Fruit fly (Drosophila melanogaster) whole organism, adult: ENCODE measurements around the gene cdm.

Experiments
- CG11617 ChIP-seq: fragments of 200-800 bp; sonication (Bioruptor generic); optimal IDR thresholded peaks from 2 replicates; lab custom pipeline; 2017; ENCODE audit warnings: mild to moderate bottlenecking, missing biosample characterization, missing genetic modification reagents, missing genetic modification characterization
- CG12768 ChIP-seq: fragments of 200-800 bp; sonication (Bioruptor generic); optimal IDR thresholded peaks from 2 replicates; lab custom pipeline; 2017; ENCODE audit warnings: missing biosample characterization, missing genetic modification characterization, mild to moderate bottlenecking, moderate library complexity, missing genetic modification reagents
- CG14711 ChIP-seq: fragments of 200-800 bp; sonication (Bioruptor generic); optimal IDR thresholded peaks from 2 replicates; lab custom pipeline; 2018; ENCODE audit warnings: missing biosample characterization, mild to moderate bottlenecking, missing genetic modification characterization, moderate library complexity
- CG1620 ChIP-seq: fragments of 200-800 bp; sonication (Bioruptor generic); optimal IDR thresholded peaks from 2 replicates; lab custom pipeline; 2016; ENCODE audit warnings: missing biosample characterization, missing genetic modification characterization
- CG33017 ChIP-seq: fragments of 200-800 bp; sonication (Bioruptor generic); optimal IDR thresholded peaks from 2 replicates; lab custom pipeline; 2018; ENCODE audit warnings: missing biosample characterization, mild to moderate bottlenecking, missing genetic modification characterization, moderate library complexity
- CG5204 ChIP-seq: fragments of 200-800 bp; sonication (Bioruptor generic); optimal IDR thresholded peaks from 2 replicates; lab custom pipeline; 2016; ENCODE audit warnings: missing biosample characterization, missing genetic modification characterization
- CG7045 ChIP-seq: fragments of 200-800 bp; sonication (Bioruptor generic); optimal IDR thresholded peaks from 2 replicates; lab custom pipeline; 2017; ENCODE audit warnings: missing biosample characterization, mild to moderate bottlenecking, missing genetic modification characterization
- CG7101 ChIP-seq: fragments of 200-800 bp; sonication (Bioruptor generic); optimal IDR thresholded peaks from 2 replicates; lab custom pipeline; 2018; ENCODE audit warnings: missing biosample characterization, mild to moderate bottlenecking, missing genetic modification characterization, moderate library complexity
- Clk ChIP-seq: fragments of 200-800 bp; sonication (Bioruptor generic); optimal IDR thresholded peaks from 2 replicates; lab custom pipeline; 2017; ENCODE audit warnings: missing biosample characterization, missing genetic modification characterization
- Crg-1 ChIP-seq: fragments of 200-800 bp; sonication (Bioruptor generic); optimal IDR thresholded peaks from 2 replicates; lab custom pipeline; 2016; ENCODE audit warnings: missing biosample characterization, missing genetic modification characterization
- Hr96 ChIP-seq: fragments of 200-800 bp; sonication (Bioruptor generic); optimal IDR thresholded peaks from 2 replicates; lab custom pipeline; 2016; ENCODE audit warnings: missing biosample characterization, missing genetic modification characterization
- Mnt ChIP-seq: fragments of 200-800 bp; sonication (Bioruptor generic); optimal IDR thresholded peaks from 2 replicates; lab custom pipeline; 2016; ENCODE audit warnings: missing biosample characterization, mild to moderate bottlenecking, missing genetic modification characterization
- bab1 ChIP-seq: fragments of 200-800 bp; sonication (Bioruptor generic); optimal IDR thresholded peaks from 3 replicates; lab custom pipeline; 2019; ENCODE audit warnings: missing biosample characterization, mild to moderate bottlenecking, missing genetic modification characterization, moderate library complexity
- cic ChIP-seq: fragments of 200-800 bp; sonication (Bioruptor generic); optimal IDR thresholded peaks from 2 replicates; lab custom pipeline; 2017; ENCODE audit warnings: missing biosample characterization, mild to moderate bottlenecking, missing genetic modification characterization, moderate library complexity
- cnc ChIP-seq, 2 experiments: fragments of >200 bp; optimal IDR thresholded peaks; 2 replicates each; lab custom pipeline; 2017
- kay ChIP-seq: fragments of 200-800 bp; sonication (Bioruptor generic); peaks from one replicate; lab custom pipeline; 2016; ENCODE audit warnings: missing biosample characterization, missing genetic modification characterization, borderline replicate concordance
- ovo ChIP-seq: fragments of 200-800 bp; sonication (Bioruptor generic); optimal IDR thresholded peaks from 2 replicates; lab custom pipeline; 2016; ENCODE audit warnings: missing biosample characterization, missing genetic modification characterization
- pad ChIP-seq: fragments of 200-800 bp; sonication (Bioruptor generic); optimal IDR thresholded peaks from 3 replicates; lab custom pipeline; 2017; ENCODE audit warnings: missing biosample characterization, missing genetic modification characterization, mild to moderate bottlenecking, moderate library complexity, missing genetic modification reagents
- tj ChIP-seq: fragments of 200-800 bp; sonication (Bioruptor generic); optimal IDR thresholded peaks from 3 replicates; lab custom pipeline; 2017; ENCODE audit warnings: missing biosample characterization, mild to moderate bottlenecking, missing genetic modification characterization, moderate library complexity
- toe ChIP-seq: fragments of 200-800 bp; sonication (Bioruptor generic); optimal IDR thresholded peaks from 2 replicates; lab custom pipeline; 2016; ENCODE audit warnings: missing biosample characterization, missing genetic modification characterization

The cdm gene

dm6 chr3R:18169982-18170531 is 13.2 kb downstream of the cdm start:
- TF ChIP-seq CG14711 (tag; lab: Kevin White, UChicago) (peak; percentile 32), pad (GFP tag; lab: Kevin White, UChicago) (peak; percentile 97), Mnt (GFP tag; lab: Kevin White, UChicago) (peak; percentile 27), CG11617 (GFP tag; lab: Kevin White, UChicago) (peak; percentile 2), ovo (GFP tag; lab: Kevin White, UChicago) (peak; percentile 86), CG12768 (GFP tag; lab: Kevin White, UChicago) (no peak), bab1 (GFP tag; lab: Kevin White, UChicago) (no peak), CG7101 (tag; lab: Kevin White, UChicago) (peak; percentile 14), Crg-1 (GFP tag; lab: Kevin White, UChicago) (no peak), cic (GFP tag; lab: Kevin White, UChicago) (peak; percentile 42)

dm6 chr3R:18168929-18169350 is 14.3 kb downstream of the cdm start:
- peak; percentile 42 for TF ChIP-seq CG33017 (tag; lab: Kevin White, UChicago)
- TF ChIP-seq ovo (GFP tag; lab: Kevin White, UChicago): peak; percentile 47
- TF ChIP-seq bab1 (GFP tag; lab: Kevin White, UChicago): no peak
- peak; percentile 61 for TF ChIP-seq CG12768 (GFP tag; lab: Kevin White, UChicago)
- peak; percentile 6 for TF ChIP-seq Hr96 (GFP tag; lab: Kevin White, UChicago)
- no peak for TF ChIP-seq toe (GFP tag; lab: Kevin White, UChicago)
- no peak for TF ChIP-seq CG11617 (GFP tag; lab: Kevin White, UChicago)
- TF ChIP-seq CG7045 (GFP tag; lab: Kevin White, UChicago): peak; percentile 54
- peak; percentile 47 for TF ChIP-seq cic (GFP tag; lab: Kevin White, UChicago)

dm6 chr3R:18168398-18168797 is 14.9 kb downstream of the cdm start:
- TF ChIP-seq bab1 (GFP tag; lab: Kevin White, UChicago): peak; percentile 37
- peak; percentile 89 for TF ChIP-seq CG14711 (tag; lab: Kevin White, UChicago)
- TF ChIP-seq cnc (optimal IDR thresholded peaks at IDR 0.05; lab: Kevin White, UChicago): no peak
- TF ChIP-seq CG11617 (GFP tag; lab: Kevin White, UChicago): peak; percentile 13
- TF ChIP-seq CG33017 (tag; lab: Kevin White, UChicago): peak; percentile 25
- peak; percentile 17 for TF ChIP-seq pad (GFP tag; lab: Kevin White, UChicago)
- TF ChIP-seq CG7101 (tag; lab: Kevin White, UChicago): peak; percentile 73
- no peak for TF ChIP-seq tj
- no peak for TF ChIP-seq Crg-1 (GFP tag; lab: Kevin White, UChicago)
- TF ChIP-seq Mnt (GFP tag; lab: Kevin White, UChicago): no peak
- no peak for TF ChIP-seq Hr96 (GFP tag; lab: Kevin White, UChicago)
- no peak for TF ChIP-seq CG5204 (GFP tag; lab: Kevin White, UChicago)
- TF ChIP-seq CG1620 (GFP tag; lab: Kevin White, UChicago): no peak
- no peak for TF ChIP-seq kay
- TF ChIP-seq CG7045 (GFP tag; lab: Kevin White, UChicago): peak; percentile 65
- TF ChIP-seq ovo (GFP tag; lab: Kevin White, UChicago): no peak
- TF ChIP-seq cic (GFP tag; lab: Kevin White, UChicago): peak; percentile 22
- TF ChIP-seq Clk (GFP tag; lab: Kevin White, UChicago): peak; percentile 66
- peak; percentile 37 for TF ChIP-seq toe (GFP tag; lab: Kevin White, UChicago)
- TF ChIP-seq CG12768 (GFP tag; lab: Kevin White, UChicago): peak; percentile 82

- peak; percentile 27 for TF ChIP-seq CG1620 (GFP tag; lab: Kevin White, UChicago)
- TF ChIP-seq toe (GFP tag; lab: Kevin White, UChicago): peak; percentile 61
- TF ChIP-seq CG12768 (GFP tag; lab: Kevin White, UChicago): peak; percentile 14
- TF ChIP-seq CG7101 (tag; lab: Kevin White, UChicago): no peak
- TF ChIP-seq cnc (optimal IDR thresholded peaks at IDR 0.05; lab: Kevin White, UChicago): no peak
- TF ChIP-seq Clk (GFP tag; lab: Kevin White, UChicago): no peak
- TF ChIP-seq ovo (GFP tag; lab: Kevin White, UChicago): peak; percentile 26
- no peak for TF ChIP-seq Crg-1 (GFP tag; lab: Kevin White, UChicago)
- TF ChIP-seq CG5204 (GFP tag; lab: Kevin White, UChicago): peak; percentile 46
- TF ChIP-seq pad (GFP tag; lab: Kevin White, UChicago): no peak
- TF ChIP-seq tj: peak; percentile 41
- no peak for TF ChIP-seq CG14711 (tag; lab: Kevin White, UChicago)
- no peak for TF ChIP-seq kay
- TF ChIP-seq Mnt (GFP tag; lab: Kevin White, UChicago): peak; percentile 54
- TF ChIP-seq bab1 (GFP tag; lab: Kevin White, UChicago): peak; percentile 29
- TF ChIP-seq Hr96 (GFP tag; lab: Kevin White, UChicago): peak; percentile 29
- peak; percentile 54 for TF ChIP-seq cic (GFP tag; lab: Kevin White, UChicago)
These were observed 15.7 kb downstream of the cdm start, which contains the start of gene wrd for dm6 chr3R:18167416-18168237. wrd (plus strand) TSS chr3R:18167757.

- TF ChIP-seq bab1 (GFP tag; lab: Kevin White, UChicago) (no peak), toe (GFP tag; lab: Kevin White, UChicago) (no peak), CG7045 (GFP tag; lab: Kevin White, UChicago) (no peak), kay (no peak), Clk (GFP tag; lab: Kevin White, UChicago) (no peak), CG14711 (tag; lab: Kevin White, UChicago) (no peak), Hr96 (GFP tag; lab: Kevin White, UChicago) (no peak), ovo (GFP tag; lab: Kevin White, UChicago) (no peak), Mnt (GFP tag; lab: Kevin White, UChicago) (no peak), pad (GFP tag; lab: Kevin White, UChicago) (no peak), CG12768 (GFP tag; lab: Kevin White, UChicago) (no peak), Crg-1 (GFP tag; lab: Kevin White, UChicago) (no peak), CG33017 (tag; lab: Kevin White, UChicago) (no peak), tj (no peak), cic (GFP tag; lab: Kevin White, UChicago) (no peak), CG1620 (GFP tag; lab: Kevin White, UChicago) (no peak), CG5204 (GFP tag; lab: Kevin White, UChicago) (no peak)
These were observed 16.2 kb downstream of the cdm start, which contains the start of the genes CG7215 and Prx5 for dm6 chr3R:18167173-18167415. CG7215 (minus strand) TSS chr3R:18167273. Prx5 (minus strand) TSS chr3R:18167273.
